Worm (Caenorhabditis elegans) whole organism, L4 larva: ENCODE measurements around the gene str-205.

Source experiments
- Y48G9A.11 ChIP-seq: fragments of 200-800 bp; sonication (Bioruptor generic); IDR thresholded peaks from 2 replicates; pipeline ENCODE4 v1.3.6; 2022; ENCODE audit warnings: missing genetic modification reagents, missing genetic modification characterization, missing compliant biosample characterization
- ama-1 ChIP-seq: fragments of 150-350 bp; optimal IDR thresholded peaks from 2 replicates; lab custom pipeline; 2014; ENCODE audit warnings: inconsistent platforms, mixed read lengths
- ces-1 ChIP-seq: fragments of 150-350 bp; sonication (generic microtip); optimal IDR thresholded peaks from 4 replicates; lab custom pipeline; 2014; ENCODE audit warnings: missing biosample characterization, missing genetic modification reagents, missing genetic modification characterization
- dve-1 ChIP-seq: sonication (generic microtip); optimal IDR thresholded peaks from 2 replicates; lab custom pipeline; 2017; ENCODE audit warnings: antibody characterized with exemption, mild to moderate bottlenecking, missing genetic modification characterization, missing compliant biosample characterization; ENCODE audit not compliant: insufficient read depth
- fkh-10 ChIP-seq: fragments of 150-350 bp; optimal IDR thresholded peaks from 2 replicates; lab custom pipeline; 2014; ENCODE audit warnings: missing biosample characterization, missing genetic modification reagents, missing genetic modification characterization
- hlh-30 ChIP-seq: sonication (generic microtip); optimal IDR thresholded peaks from 2 replicates; lab custom pipeline; 2017; ENCODE audit warnings: antibody characterized with exemption, mild to moderate bottlenecking, missing genetic modification characterization, missing compliant biosample characterization; ENCODE audit not compliant: insufficient read depth
- lin-38 ChIP-seq: fragments of 200-800 bp; sonication (Bioruptor generic); IDR thresholded peaks from 2 replicates; pipeline ENCODE4 v1.3.6; 2022; ENCODE audit warnings: missing genetic modification reagents, missing genetic modification characterization, missing compliant biosample characterization
- mep-1 ChIP-seq: fragments of 150-350 bp; sonication (generic microtip); optimal IDR thresholded peaks from 3 replicates; lab custom pipeline; 2014; ENCODE audit warnings: missing biosample characterization, missing genetic modification characterization
- nhr-11 ChIP-seq: fragments of 150-350 bp; optimal IDR thresholded peaks from 2 replicates; lab custom pipeline; 2014; ENCODE audit warnings: missing biosample characterization, missing genetic modification characterization
- pha-4 ChIP-seq, 2 experiments: fragments of 150-350 bp in 1 of 2; fragments of 200-800 bp in 1 of 2; sonication (Bioruptor generic) in 1 of 2; IDR thresholded peaks in 1 of 2; optimal IDR thresholded peaks in 1 of 2; 2 replicates each; pipeline versions ENCODE4 v1.3.6 to Lab custom; 2014 to 2022; ENCODE audit warnings: missing genetic modification characterization in 2 of 2, missing genetic modification reagents in 2 of 2, missing biosample characterization in 1 of 2, missing compliant biosample characterization in 1 of 2
- snpc-4 ChIP-seq: fragments of 150-350 bp; optimal IDR thresholded peaks from 2 replicates; lab custom pipeline; 2014; ENCODE audit warnings: missing biosample characterization, missing genetic modification characterization
- unc-62 ChIP-seq, 3 experiments: fragments of 150-350 bp in 1 of 3; sonication (generic microtip); optimal IDR thresholded peaks in 2 of 3; peaks in 1 of 3; 1 replicate in 1 of 3; 2 replicates in 2 of 3; lab custom pipeline; 2014 to 2017; ENCODE audit warnings: missing biosample characterization in 3 of 3, missing genetic modification characterization in 3 of 3, missing genetic modification reagents in 3 of 3, missing genotype in 1 of 3
- zag-1 ChIP-seq: fragments of 150-350 bp; optimal IDR thresholded peaks from 2 replicates; lab custom pipeline; 2014; ENCODE audit warnings: missing biosample characterization, missing genetic modification characterization
- ztf-11 ChIP-seq: fragments of 150-350 bp; optimal IDR thresholded peaks from 2 replicates; lab custom pipeline; 2014; ENCODE audit warnings: missing biosample characterization, missing genetic modification characterization

DNA sequence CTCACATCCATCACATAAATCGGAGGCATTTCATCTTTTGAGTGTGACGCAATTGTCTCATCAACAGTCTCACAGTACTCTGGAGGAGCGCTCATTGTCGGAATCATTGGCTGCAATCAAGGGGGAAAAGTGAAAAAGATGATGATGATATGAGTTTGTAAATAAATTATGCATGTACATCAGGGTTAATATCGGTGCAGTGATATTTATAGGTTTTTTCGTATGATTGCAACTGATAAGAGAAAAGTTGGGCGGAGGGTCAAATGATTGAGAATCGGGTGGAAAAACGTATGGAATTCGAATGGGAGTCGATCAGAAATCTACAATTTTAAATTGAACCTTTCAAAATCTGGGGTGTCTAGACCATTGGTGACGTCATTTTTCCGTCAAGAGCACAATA lies 14.9 kb downstream of the str-205 start, which contains the start of gene H23N18.6:
- TF ChIP-seq lin-38 = no peak
- TF ChIP-seq ces-1 (GFP tag; lab: Kevin White, UChicago) = no peak
- TF ChIP-seq ama-1 (lab: Kevin White, UChicago) = no peak
- TF ChIP-seq ztf-11 (tag; lab: Kevin White, UChicago) = no peak
- no peak for TF ChIP-seq fkh-10
- no peak for TF ChIP-seq hlh-30 (tag; lab: Kevin White, UChicago)
- TF ChIP-seq zag-1 (tag; lab: Kevin White, UChicago) = no peak
- no peak for TF ChIP-seq mep-1
- no peak for TF ChIP-seq snpc-4 (tag; lab: Kevin White, UChicago)
- no peak for TF ChIP-seq pha-4 (GFP tag; IDR thresholded peaks at IDR 0.05; lab: Robert Waterston, UW)
- no peak for TF ChIP-seq pha-4 (tag; optimal IDR thresholded peaks at IDR 0.05; lab: Kevin White, UChicago)
- TF ChIP-seq dve-1 (tag; lab: Kevin White, UChicago) = no peak
- TF ChIP-seq Y48G9A.11 (GFP tag; lab: Robert Waterston, UW) = no peak
- TF ChIP-seq unc-62 (GFP tag; optimal IDR thresholded peaks at IDR 0.05 in 1 of 2; lab: Kevin White, UChicago) = no peak
- TF ChIP-seq unc-62 (tag; optimal IDR thresholded peaks at IDR 0.05; lab: Kevin White, UChicago) = no peak
- no peak for TF ChIP-seq nhr-11 (tag; lab: Kevin White, UChicago)
